Worm (Caenorhabditis elegans) whole organism, young adult: ENCODE measurements around the gene Y79H2A.3.

ENCODE experiments used
- Y67H2A.10 ChIP-seq: fragments of 200-800 bp; sonication (Bioruptor generic); conservative IDR thresholded peaks from 2 replicates; pipeline ENCODE4 v1.3.6; 2022; ENCODE audit warnings: missing genetic modification reagents, missing genetic modification characterization, missing compliant biosample characterization
- die-1 ChIP-seq: sonication (generic microtip); optimal IDR thresholded peaks from 2 replicates; lab custom pipeline; 2016; ENCODE audit warnings: missing genotype, mild to moderate bottlenecking, missing genetic modification characterization, missing compliant biosample characterization
- nfya-1 ChIP-seq: sonication (generic microtip); optimal IDR thresholded peaks from 2 replicates; lab custom pipeline; 2017; ENCODE audit warnings: antibody characterized with exemption, missing compliant biosample characterization, missing genetic modification characterization, borderline replicate concordance; ENCODE audit not compliant: insufficient read depth
- pha-4 ChIP-seq: fragments of 150-350 bp; sonication (generic microtip); optimal IDR thresholded peaks from 2 replicates; lab custom pipeline; 2014; ENCODE audit warnings: missing biosample characterization, missing genetic modification reagents, missing genetic modification characterization
- repo-1 ChIP-seq: sonication (generic microtip); optimal IDR thresholded peaks from 2 replicates; lab custom pipeline; 2017; ENCODE audit warnings: mild to moderate bottlenecking, missing genetic modification characterization, missing compliant biosample characterization
- sptf-2 ChIP-seq: fragments of 200-800 bp; sonication (Bioruptor generic); optimal IDR thresholded peaks from 2 replicates; lab custom pipeline; 2018; ENCODE audit warnings: mild to moderate bottlenecking, missing genetic modification characterization, missing compliant biosample characterization
- tbp1 ChIP-seq: fragments of 200-800 bp; sonication (Bioruptor generic); optimal IDR thresholded peaks from 2 replicates; lab custom pipeline; 2018; ENCODE audit warnings: mild to moderate bottlenecking, missing genetic modification characterization, missing compliant biosample characterization
- tbx-9 ChIP-seq: sonication (generic microtip); optimal IDR thresholded peaks from 2 replicates; lab custom pipeline; 2016; ENCODE audit warnings: borderline replicate concordance, missing genetic modification characterization, inconsistent platforms, missing compliant biosample characterization
- unc-62 ChIP-seq: fragments of 150-350 bp; optimal IDR thresholded peaks from 2 replicates; lab custom pipeline; 2014; ENCODE audit warnings: missing biosample characterization, missing genetic modification reagents, missing genetic modification characterization

DNA sequence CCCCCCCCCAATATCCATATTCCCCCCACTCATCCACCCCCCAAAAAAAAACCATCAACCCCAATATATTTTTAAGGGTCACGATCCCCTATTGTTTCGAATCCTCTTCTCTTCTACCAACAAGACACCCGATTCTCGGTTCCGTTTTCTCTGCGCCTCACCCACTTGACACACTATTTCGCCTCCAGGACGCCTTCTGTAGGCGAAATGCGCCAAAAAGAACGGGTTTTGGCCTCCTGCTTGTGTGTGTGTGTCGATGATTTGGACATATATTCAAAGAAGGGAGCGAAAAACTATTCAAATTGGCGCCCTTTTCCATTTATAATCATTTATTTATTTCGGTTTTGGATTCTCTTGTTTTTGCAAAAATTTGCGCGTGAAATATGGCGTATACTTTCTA, 39.1 kb downstream of the Y79H2A.3 start:
- no peak for TF ChIP-seq Y67H2A.10 (GFP tag; lab: Robert Waterston, UW)
- TF ChIP-seq nfya-1: no peak
- no peak for TF ChIP-seq unc-62 (GFP tag; lab: Kevin White, UChicago)
- no peak for TF ChIP-seq die-1 (tag; lab: Kevin White, UChicago)
- TF ChIP-seq tbx-9 (tag; lab: Kevin White, UChicago): no peak
- TF ChIP-seq sptf-2: no peak
- TF ChIP-seq pha-4: no peak
- no peak for TF ChIP-seq tbp1
- no peak for TF ChIP-seq repo-1
